Worm (Caenorhabditis elegans): ENCODE results near the gene C13A2.3.

ce11 chrV:7321915-7322314, 39.8 kb downstream of the C13A2.3 start, which contains the start of gene F10G2.10:
- TF ChIP-seq cog-1 (tag; optimal IDR thresholded peaks at IDR 0.05) (no peak), tab-1 (GFP tag; IDR thresholded peaks at IDR 0.05) (no peak), T22C8.4 (GFP tag; IDR thresholded peaks at IDR 0.05) (no peak), flt-1 (GFP tag; IDR thresholded peaks at IDR 0.05) (no peak), ref-1 (GFP tag; conservative IDR thresholded peaks at IDR 0.05) (no peak), med-1 (GFP tag; optimal IDR thresholded peaks at IDR 0.05; ENCODE audit: insufficient read depth) (no peak), ztf-23 (GFP tag; IDR thresholded peaks at IDR 0.05) (no peak), ztf-29 (GFP tag; IDR thresholded peaks at IDR 0.05) (no peak), klf-2 (GFP tag; conservative IDR thresholded peaks at IDR 0.05) (no peak)

Data from whole organism, midembryonic.